Fruit fly (Drosophila melanogaster) whole organism, embryonic: ENCODE results near the gene dsf.

ENCODE experiments used
- Atf3 ChIP-seq: fragments of 200-800 bp; sonication (Bioruptor generic); optimal IDR thresholded peaks from 3 replicates; lab custom pipeline; 2016; ENCODE audit warnings: missing biosample characterization, missing genetic modification characterization
- Atf6 ChIP-seq: fragments of 200-800 bp; sonication (Bioruptor generic); IDR thresholded peaks from 2 replicates; pipeline ENCODE4 v1.3.6; 2022; ENCODE audit warnings: missing biosample characterization, missing genetic modification characterization
- Awh ChIP-seq: fragments of 200-800 bp; sonication (Bioruptor generic); IDR thresholded peaks from 2 replicates; pipeline ENCODE4, ENCODE4 v1.3.6; 2022; ENCODE audit warnings: missing biosample characterization, missing genetic modification characterization
- Bteb2 ChIP-seq: fragments of 200-800 bp; sonication (Bioruptor generic); optimal IDR thresholded peaks from 2 replicates; lab custom pipeline; 2016; ENCODE audit warnings: missing biosample characterization, missing genetic modification characterization
- CG10209 ChIP-seq: fragments of 200-800 bp; sonication (Bioruptor generic); optimal IDR thresholded peaks from 3 replicates; lab custom pipeline; 2017; ENCODE audit warnings: missing biosample characterization, mild to moderate bottlenecking, missing genetic modification characterization, missing genetic modification reagents
- CG1024 ChIP-seq: fragments of 200-800 bp; sonication (Bioruptor generic); IDR thresholded peaks from 2 replicates; pipeline ENCODE4 v1.3.6; 2022; ENCODE audit warnings: missing biosample characterization, missing genetic modification characterization
- CG10366 ChIP-seq: fragments of 200-800 bp; sonication (Bioruptor generic); IDR thresholded peaks from 2 replicates; pipeline ENCODE4 v1.3.6; 2022; ENCODE audit warnings: missing biosample characterization, missing genetic modification characterization
- CG10462 ChIP-seq: fragments of 200-800 bp; sonication (Bioruptor generic); optimal IDR thresholded peaks from 2 replicates; lab custom pipeline; 2016; ENCODE audit warnings: missing biosample characterization, missing genetic modification characterization
- CG10543 ChIP-seq: fragments of 200-800 bp; sonication (Bioruptor generic); optimal IDR thresholded peaks from 3 replicates; lab custom pipeline; 2017; ENCODE audit warnings: missing biosample characterization, mild to moderate bottlenecking, missing genetic modification characterization, moderate library complexity
- CG12104 ChIP-seq: fragments of 200-800 bp; sonication (Bioruptor generic); optimal IDR thresholded peaks from 3 replicates; lab custom pipeline; 2016; ENCODE audit warnings: missing biosample characterization, missing genetic modification characterization
- CG12769 ChIP-seq: fragments of 200-800 bp; sonication (Bioruptor generic); optimal IDR thresholded peaks from 2 replicates; lab custom pipeline; 2019; ENCODE audit warnings: missing biosample characterization, mild to moderate bottlenecking, missing genetic modification characterization, moderate library complexity
- CG13424 ChIP-seq: fragments of 200-800 bp; sonication (Bioruptor generic); optimal IDR thresholded peaks from 2 replicates; lab custom pipeline; 2019; ENCODE audit warnings: missing biosample characterization, mild to moderate bottlenecking, missing genetic modification characterization, moderate library complexity
- CG13624 ChIP-seq: fragments of 200-800 bp; sonication (Bioruptor generic); optimal IDR thresholded peaks from 2 replicates; lab custom pipeline; 2016; ENCODE audit warnings: missing biosample characterization, missing genetic modification characterization
- CG16779 ChIP-seq: fragments of 200-800 bp; sonication (Bioruptor generic); IDR thresholded peaks from 2 replicates; pipeline ENCODE4 v1.3.6; 2022; ENCODE audit warnings: missing biosample characterization, missing genetic modification characterization
- CG17359 ChIP-seq: fragments of 200-800 bp; sonication (Bioruptor generic); optimal IDR thresholded peaks from 3 replicates; lab custom pipeline; 2018; ENCODE audit warnings: missing biosample characterization, mild to moderate bottlenecking, missing genetic modification characterization, moderate library complexity
- CG17568 ChIP-seq: fragments of 200-800 bp; sonication (Bioruptor generic); optimal IDR thresholded peaks from 2 replicates; lab custom pipeline; 2018; ENCODE audit warnings: missing biosample characterization, mild to moderate bottlenecking, missing genetic modification characterization, moderate library complexity
- CG17912 ChIP-seq: fragments of 200-800 bp; sonication (Bioruptor generic); optimal IDR thresholded peaks from 2 replicates; lab custom pipeline; 2018; ENCODE audit warnings: missing biosample characterization, mild to moderate bottlenecking, missing genetic modification characterization
- CG18011 ChIP-seq: fragments of 200-800 bp; sonication (Bioruptor generic); optimal IDR thresholded peaks from 2 replicates; lab custom pipeline; 2017; ENCODE audit warnings: missing biosample characterization, missing genetic modification characterization, mild to moderate bottlenecking, moderate library complexity, missing genotype
- CG3065 ChIP-seq: fragments of 200-800 bp; sonication (Bioruptor generic); optimal IDR thresholded peaks from 2 replicates; lab custom pipeline; 2016; ENCODE audit warnings: missing biosample characterization, missing genetic modification characterization
- CG3163 ChIP-seq: fragments of 200-800 bp; sonication (Bioruptor generic); optimal IDR thresholded peaks from 3 replicates; lab custom pipeline; 2016; ENCODE audit warnings: missing biosample characterization, missing genetic modification characterization
- CG32772 ChIP-seq: fragments of 200-800 bp; sonication (Bioruptor generic); IDR thresholded peaks from 2 replicates; pipeline ENCODE4 v1.3.6; 2022; ENCODE audit warnings: missing biosample characterization, missing genetic modification characterization
- CG34224 ChIP-seq: fragments of 200-800 bp; sonication (Bioruptor generic); IDR thresholded peaks from 3 replicates; pipeline ENCODE4 v1.3.6; 2022; ENCODE audit warnings: missing biosample characterization, missing genetic modification characterization; ENCODE audit not compliant: partially characterized antibody
- CG4730 ChIP-seq: fragments of 200-800 bp; sonication (Bioruptor generic); IDR thresholded peaks from 2 replicates; pipeline ENCODE4 v1.3.6; 2022; ENCODE audit warnings: missing biosample characterization, missing genetic modification characterization
- CG5245 ChIP-seq: fragments of 200-800 bp; sonication (Bioruptor generic); optimal IDR thresholded peaks from 3 replicates; lab custom pipeline; 2016; ENCODE audit warnings: missing biosample characterization, missing genetic modification characterization
- CTCF ChIP-seq: fragments of 200-800 bp; sonication (Bioruptor generic); optimal IDR thresholded peaks from 2 replicates; lab custom pipeline; 2017; ENCODE audit warnings: missing biosample characterization, mild to moderate bottlenecking, missing genetic modification characterization, moderate library complexity
- Chrac-16 ChIP-seq: fragments of 200-800 bp; sonication (Bioruptor generic); optimal IDR thresholded peaks from 3 replicates; lab custom pipeline; 2016; ENCODE audit warnings: missing biosample characterization, missing genetic modification characterization
- CkIIα-i1 ChIP-seq: fragments of 200-800 bp; sonication (Bioruptor generic); IDR thresholded peaks from 2 replicates; pipeline ENCODE4 v1.3.6; 2022; ENCODE audit warnings: missing biosample characterization, missing genetic modification characterization
- Dbx ChIP-seq: fragments of 200-800 bp; sonication (Bioruptor generic); IDR thresholded peaks from 3 replicates; pipeline ENCODE4 v1.3.6; 2022; ENCODE audit warnings: missing biosample characterization, missing genetic modification characterization
- Dll ChIP-seq: fragments of 200-800 bp; sonication (Bioruptor generic); IDR thresholded peaks from 4 replicates; pipeline ENCODE4 v1.3.6; 2022; ENCODE audit warnings: missing biosample characterization, missing genetic modification characterization; ENCODE audit not compliant: partially characterized antibody
- Gug ChIP-seq: fragments of 200-800 bp; sonication (Bioruptor generic); IDR thresholded peaks from 4 replicates; pipeline ENCODE4 v1.3.6; 2022; ENCODE audit warnings: missing biosample characterization, missing genetic modification characterization
- HmgZ ChIP-seq: fragments of 200-800 bp; sonication (Bioruptor generic); optimal IDR thresholded peaks from 2 replicates; lab custom pipeline; 2018; ENCODE audit warnings: missing biosample characterization, mild to moderate bottlenecking, missing genetic modification characterization
- Jarid2 ChIP-seq: fragments of 200-800 bp; sonication (Bioruptor generic); optimal IDR thresholded peaks from 3 replicates; lab custom pipeline; 2017; ENCODE audit warnings: mild to moderate bottlenecking, missing biosample characterization, missing genetic modification reagents, missing genetic modification characterization
- Trl ChIP-seq, 3 experiments: fragments of >200 bp in 2 of 3; fragments of 200-800 bp in 1 of 3; sonication (Bioruptor generic) in 1 of 3; optimal IDR thresholded peaks; 2 replicates in 1 of 3; 3 replicates in 2 of 3; lab custom pipeline; 2016 to 2017; ENCODE audit warnings: missing biosample characterization in 1 of 3, missing genetic modification characterization in 1 of 3
- aop ChIP-seq: fragments of 200-800 bp; sonication (Bioruptor generic); IDR thresholded peaks from 2 replicates; pipeline ENCODE4 v1.3.6; 2022; ENCODE audit warnings: missing biosample characterization, missing genetic modification characterization
- esg ChIP-seq: fragments of 200-800 bp; sonication (Bioruptor generic); conservative IDR thresholded peaks from 2 replicates; pipeline ENCODE4 v1.3.6; 2022; ENCODE audit warnings: missing biosample characterization, missing genetic modification characterization
- fd96Cb ChIP-seq: fragments of 200-800 bp; sonication (Bioruptor generic); optimal IDR thresholded peaks from 2 replicates; lab custom pipeline; 2018; ENCODE audit warnings: missing biosample characterization, mild to moderate bottlenecking, missing genetic modification characterization, moderate library complexity
- ftz-f1 ChIP-seq: fragments of 200-800 bp; sonication (Bioruptor generic); optimal IDR thresholded peaks from 2 replicates; lab custom pipeline; 2016; ENCODE audit warnings: missing biosample characterization, missing genetic modification characterization
- fu2 ChIP-seq: fragments of 200-800 bp; sonication (Bioruptor generic); optimal IDR thresholded peaks from 2 replicates; lab custom pipeline; 2016; ENCODE audit warnings: missing biosample characterization, missing genetic modification characterization
- grau ChIP-seq: fragments of 200-800 bp; optimal IDR thresholded peaks from 3 replicates; lab custom pipeline; 2019; ENCODE audit warnings: missing biosample characterization, mild to moderate bottlenecking, missing genetic modification characterization, moderate library complexity
- gro ChIP-seq: fragments of 200-800 bp; sonication (Bioruptor generic); optimal IDR thresholded peaks from 2 replicates; lab custom pipeline; 2016; ENCODE audit warnings: missing biosample characterization, missing genetic modification characterization
- ind ChIP-seq: fragments of 200-800 bp; sonication (Bioruptor generic); optimal IDR thresholded peaks from 3 replicates; lab custom pipeline; 2016; ENCODE audit warnings: missing biosample characterization, missing genetic modification characterization
- insv ChIP-seq, 2 experiments: fragments of 200-800 bp; sonication (Bioruptor generic); optimal IDR thresholded peaks; 3 replicates each; lab custom pipeline; 2016 to 2018; ENCODE audit warnings: missing biosample characterization in 2 of 2, missing genetic modification characterization in 2 of 2
- kah ChIP-seq: fragments of 200-800 bp; sonication (Bioruptor generic); optimal IDR thresholded peaks from 2 replicates; lab custom pipeline; 2018; ENCODE audit warnings: missing biosample characterization, mild to moderate bottlenecking, missing genetic modification characterization
- lola ChIP-seq, 3 experiments: fragments of >200 bp in 2 of 3; fragments of 200-800 bp in 1 of 3; sonication (Bioruptor generic) in 1 of 3; optimal IDR thresholded peaks; 2 replicates each; lab custom pipeline; 2017 to 2019; ENCODE audit warnings: missing biosample characterization in 3 of 3, missing genetic modification characterization in 3 of 3, mild to moderate bottlenecking in 1 of 3, moderate library complexity in 1 of 3
- luna ChIP-seq: fragments of 200-800 bp; sonication (Bioruptor generic); optimal IDR thresholded peaks from 2 replicates; lab custom pipeline; 2016; ENCODE audit warnings: missing biosample characterization, missing genetic modification characterization
- maf-S ChIP-seq: fragments of 200-800 bp; sonication (Bioruptor generic); optimal IDR thresholded peaks from 2 replicates; lab custom pipeline; 2016; ENCODE audit warnings: missing biosample characterization, missing genetic modification characterization
- nau ChIP-seq: fragments of 200-800 bp; sonication (Bioruptor generic); optimal IDR thresholded peaks from 3 replicates; lab custom pipeline; 2017; ENCODE audit warnings: missing biosample characterization, mild to moderate bottlenecking, missing genetic modification characterization, missing genetic modification reagents
- pzg ChIP-seq: fragments of 200-800 bp; sonication (Bioruptor generic); optimal IDR thresholded peaks from 3 replicates; lab custom pipeline; 2018; ENCODE audit warnings: missing biosample characterization, mild to moderate bottlenecking, missing genetic modification characterization, moderate library complexity
- slp2 ChIP-seq: fragments of 200-800 bp; sonication (Bioruptor generic); optimal IDR thresholded peaks from 2 replicates; lab custom pipeline; 2016; ENCODE audit warnings: missing biosample characterization, missing genetic modification characterization
- wor ChIP-seq: fragments of 200-800 bp; sonication (Bioruptor generic); IDR thresholded peaks from 2 replicates; pipeline ENCODE4 v1.3.6; 2022; ENCODE audit warnings: missing biosample characterization, missing genetic modification characterization
- z ChIP-seq: fragments of 200-800 bp; sonication (Bioruptor generic); IDR thresholded peaks from 3 replicates; pipeline ENCODE4 v1.3.6; 2022; ENCODE audit warnings: missing biosample characterization, missing genetic modification characterization

dsf gene

dm6 chr2L:5876474-5877067 is 49.2 kb upstream of the dsf start (continued):
- no peak for TF ChIP-seq CG16779 (GFP tag; lab: Robert Waterston, UW)
- TF ChIP-seq Jarid2: no peak
- peak; percentile 35 for TF ChIP-seq CG10209
- no peak for TF ChIP-seq luna (GFP tag; lab: Kevin White, UChicago)
- TF ChIP-seq CG12104 (GFP tag; lab: Kevin White, UChicago): peak; percentile 25
- no peak for TF ChIP-seq fd96Cb (tag; lab: Kevin White, UChicago)
- no peak for TF ChIP-seq aop
- TF ChIP-seq Dll (GFP tag; lab: Robert Waterston, UW): no peak
- TF ChIP-seq CG32772 (GFP tag; lab: Robert Waterston, UW): no peak
- no peak for TF ChIP-seq CG34224 (GFP tag; lab: Robert Waterston, UW)
- no peak for TF ChIP-seq lola (GFP tag; optimal IDR thresholded peaks at IDR 0.05; lab: Kevin White, UChicago)
- peak; percentile 57 for TF ChIP-seq CG12769 (tag; lab: Kevin White, UChicago)
- TF ChIP-seq Trl (optimal IDR thresholded peaks at IDR 0.05; lab: Kevin White, UChicago): no peak
- no peak for TF ChIP-seq Trl (GFP tag; optimal IDR thresholded peaks at IDR 0.05; lab: Kevin White, UChicago)
- no peak for TF ChIP-seq CG10462 (GFP tag; lab: Kevin White, UChicago)
- no peak for TF ChIP-seq Chrac-16 (GFP tag; lab: Kevin White, UChicago)
- no peak for TF ChIP-seq maf-S (GFP tag; lab: Kevin White, UChicago)
- peak; percentile 20 for TF ChIP-seq CG17359 (tag; lab: Kevin White, UChicago)
- TF ChIP-seq HmgZ (tag; lab: Kevin White, UChicago): peak; percentile 53
- peak; percentile 27 for TF ChIP-seq CG18011 (GFP tag; lab: Kevin White, UChicago)
- TF ChIP-seq CkIIα-i1 (GFP tag; lab: Robert Waterston, UW): no peak
- TF ChIP-seq kah: no peak
- no peak for TF ChIP-seq Bteb2
- TF ChIP-seq gro (GFP tag; lab: Kevin White, UChicago): peak; percentile 68
- TF ChIP-seq CG10543 (GFP tag; lab: Kevin White, UChicago): peak; percentile 63
- TF ChIP-seq nau (GFP tag; lab: Kevin White, UChicago): peak; percentile 43
- no peak for TF ChIP-seq Atf3 (GFP tag; lab: Kevin White, UChicago)
- TF ChIP-seq fu2 (GFP tag; lab: Kevin White, UChicago): no peak
- TF ChIP-seq insv (GFP tag; optimal IDR thresholded peaks at IDR 0.05; lab: Kevin White, UChicago): no peak
- no peak for TF ChIP-seq CG5245 (GFP tag; lab: Kevin White, UChicago)
- no peak for TF ChIP-seq CG17912 (GFP tag; lab: Kevin White, UChicago)
- TF ChIP-seq CG13624 (GFP tag; lab: Kevin White, UChicago): no peak
- TF ChIP-seq CG3163 (GFP tag; lab: Kevin White, UChicago): no peak
- TF ChIP-seq CG1024: no peak
- TF ChIP-seq z (GFP tag; lab: Robert Waterston, UW): no peak
- no peak for TF ChIP-seq Gug (GFP tag; lab: Robert Waterston, UW)
- TF ChIP-seq CTCF (GFP tag; lab: Kevin White, UChicago): no peak
- TF ChIP-seq pzg: no peak
- peak; percentile 27 for TF ChIP-seq grau (tag; lab: Kevin White, UChicago)
- TF ChIP-seq ftz-f1 (GFP tag; lab: Kevin White, UChicago): no peak
- no peak for TF ChIP-seq CG3065
- TF ChIP-seq Dbx (GFP tag; lab: Robert Waterston, UW): 0 out of 3 replicates have a peak, but pooled peaks have one; percentile 14
- TF ChIP-seq wor (GFP tag; lab: Robert Waterston, UW): no peak
- no peak; the same call in 1 of the 2 replicates for TF ChIP-seq CG10366
- TF ChIP-seq Awh (GFP tag; lab: Robert Waterston, UW): no peak; the same call in 1 of the 2 replicates
- TF ChIP-seq CG13424 (tag; lab: Kevin White, UChicago): peak; percentile 46
- no peak for TF ChIP-seq esg
- no peak for TF ChIP-seq ind (GFP tag; lab: Kevin White, UChicago)
- TF ChIP-seq slp2 (GFP tag; lab: Kevin White, UChicago): no peak
- peak; percentile 74 for TF ChIP-seq CG17568 (GFP tag; lab: Kevin White, UChicago)
- TF ChIP-seq CG4730: no peak
- TF ChIP-seq Atf6 (GFP tag; lab: Robert Waterston, UW): peak; percentile 41; the same call in 1 of the 2 replicates
